Worm (Caenorhabditis elegans) whole organism, young adult: ENCODE measurements around the gene Y68A4A.13.
A peak's percentile ranks its signal among the peaks of the same experiment; 100 is the strongest.

Experiments
- C17E4.6 ChIP-seq: fragments of 200-800 bp; sonication (Bioruptor generic); IDR thresholded peaks from 2 replicates; pipeline ENCODE4 v1.3.6; 2022; ENCODE audit warnings: missing genetic modification reagents, missing genetic modification characterization, missing compliant biosample characterization
- F22D6.2 ChIP-seq: sonication (generic microtip); optimal IDR thresholded peaks from 2 replicates; lab custom pipeline; 2016; ENCODE audit warnings: mild to moderate bottlenecking, missing genetic modification characterization, missing compliant biosample characterization
- F37B4.10 ChIP-seq: fragments of 200-800 bp; sonication (Bioruptor generic); IDR thresholded peaks from 2 replicates; pipeline ENCODE4 v1.3.6; 2022; ENCODE audit warnings: missing genetic modification characterization, missing compliant biosample characterization
- F39B2.1 ChIP-seq: fragments of 200-800 bp; sonication (Bioruptor generic); IDR thresholded peaks from 2 replicates; pipeline ENCODE4 v1.3.6; 2022; ENCODE audit warnings: missing genetic modification reagents, missing genetic modification characterization, missing compliant biosample characterization
- K11D2.4 ChIP-seq: fragments of 200-800 bp; sonication (Bioruptor generic); IDR thresholded peaks from 2 replicates; pipeline ENCODE4 v1.3.6; 2022; ENCODE audit warnings: missing genetic modification reagents, missing genetic modification characterization, missing compliant biosample characterization
- Y79H2A.3 ChIP-seq: fragments of 200-800 bp; sonication (Bioruptor generic); conservative IDR thresholded peaks from 2 replicates; pipeline ENCODE4 v1.3.6; 2022; ENCODE audit warnings: missing genetic modification reagents, missing genetic modification characterization, missing compliant biosample characterization
- ZK185.1 ChIP-seq: sonication (generic microtip); optimal IDR thresholded peaks from 2 replicates; lab custom pipeline; 2016; ENCODE audit warnings: mild to moderate bottlenecking, missing genetic modification characterization, missing compliant biosample characterization; ENCODE audit not compliant: poor library complexity, severe bottlenecking
- attf-6 ChIP-seq: fragments of 200-800 bp; sonication (Bioruptor generic); IDR thresholded peaks from 2 replicates; pipeline ENCODE4 v1.3.6; 2022; ENCODE audit warnings: missing genetic modification reagents, missing genetic modification characterization, missing compliant biosample characterization
- cebp-2 ChIP-seq: fragments of 200-800 bp; sonication (Bioruptor generic); IDR thresholded peaks from 2 replicates; pipeline ENCODE4 v1.3.6; 2022; ENCODE audit warnings: missing genetic modification characterization, missing compliant biosample characterization
- ceh-100 ChIP-seq: fragments of 200-800 bp; sonication (Bioruptor generic); IDR thresholded peaks from 2 replicates; pipeline ENCODE4 v1.3.6; 2022; ENCODE audit warnings: missing genetic modification reagents, missing genetic modification characterization, missing compliant biosample characterization
- ceh-58 ChIP-seq: fragments of 200-800 bp; sonication (Bioruptor generic); IDR thresholded peaks from 2 replicates; pipeline ENCODE4 v1.3.6; 2022; ENCODE audit warnings: missing genetic modification characterization, missing compliant biosample characterization
- dpl-1 ChIP-seq: fragments of 150-350 bp; optimal IDR thresholded peaks from 2 replicates; lab custom pipeline; 2014; ENCODE audit warnings: missing biosample characterization, missing genetic modification reagents, missing genetic modification characterization
- fkh-3 ChIP-seq: sonication (generic microtip); optimal IDR thresholded peaks from 2 replicates; lab custom pipeline; 2016; ENCODE audit warnings: mild to moderate bottlenecking, missing genetic modification characterization, missing compliant biosample characterization
- hlh-26 ChIP-seq: fragments of 200-800 bp; sonication (Bioruptor generic); conservative IDR thresholded peaks from 2 replicates; pipeline ENCODE4 v1.3.6; 2022; ENCODE audit warnings: missing genetic modification reagents, missing genetic modification characterization, missing compliant biosample characterization
- hmg-20 ChIP-seq: fragments of 200-800 bp; sonication (Bioruptor generic); IDR thresholded peaks from 2 replicates; pipeline ENCODE4 v1.3.6; 2022; ENCODE audit warnings: missing genetic modification reagents, missing genetic modification characterization, missing compliant biosample characterization
- hsf-1 ChIP-seq: fragments of 200-800 bp; sonication (Bioruptor generic); IDR thresholded peaks from 2 replicates; pipeline ENCODE4 v1.3.6; 2022; ENCODE audit warnings: missing genetic modification reagents, missing genetic modification characterization, missing compliant biosample characterization
- lag-1 ChIP-seq: fragments of 200-800 bp; sonication (Bioruptor generic); IDR thresholded peaks from 2 replicates; pipeline ENCODE4 v1.3.6; 2022; ENCODE audit warnings: missing genetic modification reagents, missing genetic modification characterization, missing compliant biosample characterization
- mel-28 ChIP-seq: sonication (generic microtip); optimal IDR thresholded peaks from 2 replicates; lab custom pipeline; 2016; ENCODE audit warnings: borderline replicate concordance, mild to moderate bottlenecking, missing genetic modification characterization, missing compliant biosample characterization
- mxl-1 ChIP-seq: sonication (generic microtip); optimal IDR thresholded peaks from 2 replicates; lab custom pipeline; 2016; ENCODE audit warnings: missing genetic modification characterization, missing compliant biosample characterization
- nfyb-1 ChIP-seq: fragments of 200-800 bp; sonication (Bioruptor generic); IDR thresholded peaks from 2 replicates; pipeline ENCODE4 v1.3.6; 2022; ENCODE audit warnings: missing genetic modification reagents, missing genetic modification characterization, missing compliant biosample characterization
- nhr-80 ChIP-seq: sonication (generic microtip); optimal IDR thresholded peaks from 2 replicates; lab custom pipeline; 2016; ENCODE audit warnings: missing genetic modification characterization, missing compliant biosample characterization
- rcor-1 ChIP-seq: fragments of 200-800 bp; sonication (Bioruptor generic); IDR thresholded peaks from 2 replicates; pipeline ENCODE4 v1.3.6; 2022; ENCODE audit warnings: missing genetic modification reagents, missing genetic modification characterization, missing compliant biosample characterization
- rec-8 ChIP-seq, 2 experiments: sonication (generic microtip); optimal IDR thresholded peaks; 2 replicates each; lab custom pipeline; 2016; ENCODE audit warnings: mild to moderate bottlenecking in 2 of 2, missing genetic modification characterization in 2 of 2, missing genetic modification reagents in 2 of 2, missing genotype in 2 of 2, missing biosample characterization in 1 of 2, missing compliant biosample characterization in 1 of 2, moderate library complexity in 1 of 2
- sdz-38 ChIP-seq: sonication (generic microtip); optimal IDR thresholded peaks from 2 replicates; lab custom pipeline; 2016; ENCODE audit warnings: missing genotype, missing genetic modification characterization, missing compliant biosample characterization
- sea-2 ChIP-seq: fragments of 200-800 bp; sonication (Bioruptor generic); IDR thresholded peaks from 2 replicates; pipeline ENCODE4 v1.3.6; 2022; ENCODE audit warnings: missing genetic modification characterization, missing compliant biosample characterization
- snpc-3.4 ChIP-seq: sonication (generic microtip); optimal IDR thresholded peaks from 2 replicates; lab custom pipeline; 2017; ENCODE audit warnings: missing genetic modification characterization, mild to moderate bottlenecking, missing compliant biosample characterization, antibody characterized with exemption, moderate library complexity, missing genotype, missing genetic modification reagents
- snpc-4 ChIP-seq, 5 experiments: fragments of 150-350 bp in 1 of 5; sonication (generic microtip) in 4 of 5; optimal IDR thresholded peaks; 2 replicates each; lab custom pipeline; 2014 to 2018; ENCODE audit warnings: missing genetic modification characterization in 5 of 5, missing biosample characterization in 3 of 5, antibody characterized with exemption in 2 of 5, mild to moderate bottlenecking in 2 of 5, missing compliant biosample characterization in 2 of 5, missing genotype in 2 of 5, moderate library complexity in 2 of 5, missing genetic modification reagents in 1 of 5
- unc-62 ChIP-seq: fragments of 150-350 bp; optimal IDR thresholded peaks from 2 replicates; lab custom pipeline; 2014; ENCODE audit warnings: missing biosample characterization, missing genetic modification reagents, missing genetic modification characterization
- xnd-1 ChIP-seq: sonication (generic microtip); optimal IDR thresholded peaks from 2 replicates; lab custom pipeline; 2016; ENCODE audit warnings: missing genotype, missing genetic modification reagents, missing genetic modification characterization, missing compliant biosample characterization
- zfh-2 ChIP-seq: fragments of 200-800 bp; sonication (Bioruptor generic); conservative IDR thresholded peaks from 2 replicates; pipeline ENCODE4 v1.3.6; 2022; ENCODE audit warnings: missing genetic modification reagents, missing genetic modification characterization, missing compliant biosample characterization
- zim-3 ChIP-seq: sonication (generic microtip); optimal IDR thresholded peaks from 2 replicates; lab custom pipeline; 2017; ENCODE audit warnings: mild to moderate bottlenecking, missing genetic modification characterization, moderate library complexity, missing compliant biosample characterization
- ztf-22 ChIP-seq: fragments of 200-800 bp; sonication (Bioruptor generic); optimal IDR thresholded peaks from 2 replicates; lab custom pipeline; 2018; ENCODE audit warnings: mild to moderate bottlenecking, missing genetic modification characterization, moderate library complexity, missing compliant biosample characterization
- ztf-25 ChIP-seq: fragments of 200-800 bp; sonication (Bioruptor generic); IDR thresholded peaks from 2 replicates; pipeline ENCODE4 v1.3.6; 2022; ENCODE audit warnings: missing genetic modification reagents, missing genetic modification characterization, missing compliant biosample characterization
- ztf-26 ChIP-seq: sonication (generic microtip); optimal IDR thresholded peaks from 2 replicates; lab custom pipeline; 2017; ENCODE audit warnings: missing genetic modification characterization, missing compliant biosample characterization

The Y68A4A.13 gene

DNA sequence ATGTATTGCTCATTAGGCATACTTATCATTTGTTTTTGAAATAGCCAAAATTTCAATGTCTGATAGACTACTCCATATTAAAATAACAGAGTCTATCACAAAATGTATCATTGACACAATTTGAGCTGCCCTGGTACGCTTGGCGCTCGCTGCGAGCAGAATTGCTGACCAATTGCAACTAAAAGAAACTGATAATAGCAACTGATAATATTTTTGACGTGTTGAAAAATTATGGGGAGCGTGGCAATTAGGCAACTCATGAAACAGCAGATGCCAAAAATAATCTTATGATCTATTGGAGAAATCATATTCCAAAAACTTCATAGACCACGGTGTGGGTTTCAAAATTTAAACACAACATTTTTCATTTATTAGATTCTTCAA lies 33.3 kb upstream of the Y68A4A.13 start:
- TF ChIP-seq snpc-4 (GFP tag; optimal IDR thresholded peaks at IDR 0.05; lab: Kevin White, UChicago) (no peak), snpc-4 (tag; optimal IDR thresholded peaks at IDR 0.05; lab: Kevin White, UChicago) (peak in 1 of 4 experiments; percentile 19), nhr-80 (tag; lab: Kevin White, UChicago) (peak; percentile 71), sdz-38 (tag; lab: Kevin White, UChicago) (no peak)

ce11 chrV:17240579-17241277 lies 32.8 kb upstream of the Y68A4A.13 start:
- no peak for TF ChIP-seq hlh-26 (GFP tag; lab: Robert Waterston, UW)
- TF ChIP-seq F37B4.10 (GFP tag; lab: Robert Waterston, UW) = 0 out of 2 replicates have a peak, but pooled peaks have one; percentile 13
- no peak for TF ChIP-seq K11D2.4 (GFP tag; lab: Robert Waterston, UW)
- no peak for TF ChIP-seq ztf-26
- no peak for TF ChIP-seq hsf-1 (GFP tag; lab: Robert Waterston, UW)
- 0 out of 2 replicates have a peak, but pooled peaks have one; percentile 45 for TF ChIP-seq sea-2 (GFP tag; lab: Robert Waterston, UW)
- TF ChIP-seq zim-3 (tag; lab: Kevin White, UChicago) = no peak
- no peak for TF ChIP-seq ZK185.1
- no peak for TF ChIP-seq mel-28 (tag; lab: Kevin White, UChicago)
- TF ChIP-seq dpl-1 (GFP tag; lab: Kevin White, UChicago) = no peak
- no peak for TF ChIP-seq ztf-25
- TF ChIP-seq ceh-58 (GFP tag; lab: Robert Waterston, UW) = no peak
- TF ChIP-seq zfh-2 (GFP tag; lab: Robert Waterston, UW) = peak; percentile 82

DNA sequence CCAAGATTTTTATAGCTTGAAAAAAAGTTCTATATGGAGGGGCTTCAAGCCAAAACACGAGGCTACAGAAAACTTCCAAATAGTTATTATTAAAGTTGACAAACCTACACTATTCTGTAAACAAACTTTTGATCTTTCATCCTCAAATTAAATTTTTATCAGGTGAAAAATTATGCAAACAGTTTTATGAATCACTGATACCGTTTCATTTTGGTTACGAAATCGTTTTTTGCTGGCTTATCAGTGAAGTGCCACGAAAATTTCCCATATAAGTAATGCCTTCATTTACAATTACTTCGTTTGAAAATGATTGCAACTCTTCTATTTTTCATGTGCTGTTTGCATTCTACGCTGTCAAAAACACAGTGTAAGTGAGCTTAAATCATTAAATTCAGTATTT lies 30.9 kb upstream of the Y68A4A.13 start, which contains the start of gene T19C9.8:
Gene T19C9.8, plus strand, starts transcription at position 299 of the 400 bp plus-strand sequence.
- TF ChIP-seq nhr-80 (tag; lab: Kevin White, UChicago) = peak; percentile 55
- TF ChIP-seq F22D6.2 = no peak

- TF ChIP-seq F39B2.1 = no peak
- no peak for TF ChIP-seq hmg-20 (GFP tag; lab: Robert Waterston, UW)
- TF ChIP-seq C17E4.6 (GFP tag; lab: Robert Waterston, UW) = no peak
- no peak for TF ChIP-seq xnd-1
- TF ChIP-seq unc-62 = no peak
- TF ChIP-seq mel-28 (tag; lab: Kevin White, UChicago) = no peak
- TF ChIP-seq rec-8 (tag; optimal IDR thresholded peaks at IDR 0.05; lab: Kevin White, UChicago) = no peak
- TF ChIP-seq fkh-3 = no peak
- no peak for TF ChIP-seq lag-1 (GFP tag; lab: Robert Waterston, UW)
- TF ChIP-seq Y79H2A.3 (GFP tag; lab: Robert Waterston, UW) = no peak
- no peak for TF ChIP-seq ceh-58 (GFP tag; lab: Robert Waterston, UW)
- TF ChIP-seq snpc-3.4 (tag; lab: Kevin White, UChicago) = no peak
- no peak for TF ChIP-seq mxl-1 (tag; lab: Kevin White, UChicago)
- TF ChIP-seq ceh-100 (GFP tag; lab: Robert Waterston, UW) = no peak
- no peak for TF ChIP-seq nfyb-1 (GFP tag; lab: Robert Waterston, UW)
- no peak for TF ChIP-seq rcor-1 (GFP tag; lab: Robert Waterston, UW)
- no peak for TF ChIP-seq ztf-22
- no peak for TF ChIP-seq cebp-2 (GFP tag; lab: Robert Waterston, UW)
- TF ChIP-seq attf-6 (GFP tag; lab: Robert Waterston, UW) = no peak
Measured at ce11 chrV:17236345-17236744, 28.4 kb upstream of the Y68A4A.13 start, which contains the start of gene T19C9.10. TSS of gene T19C9.10 (plus strand) at chrV:17236592.
